Worm (Caenorhabditis elegans) whole organism, L1 larva: ENCODE measurements around the gene set-25.

Experiments used
- lir-3 ChIP-seq: sonication (generic microtip); optimal IDR thresholded peaks from 2 replicates; lab custom pipeline; 2016; ENCODE audit warnings: mild to moderate bottlenecking, missing genetic modification characterization, moderate library complexity, missing compliant biosample characterization; ENCODE audit not compliant: poor library complexity
- nhr-11 ChIP-seq: fragments of 150-350 bp; optimal IDR thresholded peaks from 2 replicates; lab custom pipeline; 2014; ENCODE audit warnings: missing biosample characterization, missing genetic modification characterization
- nhr-76 ChIP-seq: sonication (generic microtip); optimal IDR thresholded peaks from 2 replicates; lab custom pipeline; 2017; ENCODE audit warnings: missing biosample characterization, missing genetic modification characterization
- zag-1 ChIP-seq: fragments of 150-350 bp; optimal IDR thresholded peaks from 2 replicates; lab custom pipeline; 2014; ENCODE audit warnings: missing biosample characterization, missing genetic modification characterization

- TF ChIP-seq lir-3 (tag; lab: Kevin White, UChicago), result no peak
- no peak for TF ChIP-seq zag-1 (tag; lab: Kevin White, UChicago)
- no peak for TF ChIP-seq nhr-76 (tag; lab: Kevin White, UChicago)
- no peak for TF ChIP-seq nhr-11
These were observed 14.9 kb downstream of the set-25 start for ce11 chrIII:13277881-13278500.
